Fruit fly (Drosophila melanogaster) whole organism, larva: ENCODE data around the gene SKIP.

Experiments used
- noc ChIP-seq: fragments of 200-800 bp; sonication (Bioruptor generic); optimal IDR thresholded peaks from 3 replicates; lab custom pipeline; 2019; ENCODE audit warnings: missing biosample characterization, mild to moderate bottlenecking, missing genetic modification characterization, moderate library complexity

The SKIP gene

dm6 chr3R:22324736-22325135, 191.1 kb downstream of the SKIP start:
- TF ChIP-seq noc = no peak

DNA sequence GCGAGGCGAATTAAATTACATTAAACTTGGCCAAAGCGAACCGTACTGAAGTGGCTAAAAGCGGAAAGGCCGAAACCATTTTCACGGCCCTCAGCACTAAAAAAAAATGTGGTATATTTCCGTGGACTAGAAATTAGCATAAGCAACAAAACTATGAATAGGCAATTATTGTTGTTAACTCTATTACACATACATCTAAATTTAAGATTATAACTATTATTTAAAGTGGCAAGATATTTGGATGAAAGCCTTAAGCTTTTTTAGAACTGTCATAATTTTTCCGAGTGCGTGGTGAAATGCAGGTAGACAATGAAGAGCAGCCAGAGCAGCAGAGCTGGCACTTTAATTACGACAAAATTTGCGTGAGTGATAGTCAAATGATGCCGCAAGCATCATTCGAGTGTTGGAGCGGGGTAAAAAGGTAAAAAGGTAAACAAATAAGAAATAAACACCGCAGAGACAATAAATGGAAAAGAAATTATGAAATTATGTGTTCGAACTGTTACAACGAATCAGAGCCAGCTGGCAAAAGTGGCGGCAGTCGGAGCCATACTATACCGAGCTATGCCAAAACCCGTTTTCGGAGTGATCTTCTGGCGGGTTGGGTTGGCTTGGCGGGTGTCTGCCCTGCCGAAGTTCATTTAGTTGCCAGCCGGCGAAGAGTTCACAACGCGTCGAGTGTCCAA, 195.2 kb downstream of the SKIP start, which contains the start of gene CG7080:
Gene CG7080 (plus strand): TSS at position 636 of the 686 bp plus-strand sequence.
- no peak for TF ChIP-seq noc

- TF ChIP-seq noc = no peak
These were observed 197.0 kb downstream of the SKIP start, which contains the start of gene CG33721 for dm6 chr3R:22330512-22331119. Gene CG33721 (plus strand): TSS chr3R:22331069.

dm6 chr3R:22331691-22332090, 198.1 kb downstream of the SKIP start, which contains the start of gene CG13862:
Gene CG13862 (plus strand): TSS chr3R:22331991.
- TF ChIP-seq noc = no peak

DNA sequence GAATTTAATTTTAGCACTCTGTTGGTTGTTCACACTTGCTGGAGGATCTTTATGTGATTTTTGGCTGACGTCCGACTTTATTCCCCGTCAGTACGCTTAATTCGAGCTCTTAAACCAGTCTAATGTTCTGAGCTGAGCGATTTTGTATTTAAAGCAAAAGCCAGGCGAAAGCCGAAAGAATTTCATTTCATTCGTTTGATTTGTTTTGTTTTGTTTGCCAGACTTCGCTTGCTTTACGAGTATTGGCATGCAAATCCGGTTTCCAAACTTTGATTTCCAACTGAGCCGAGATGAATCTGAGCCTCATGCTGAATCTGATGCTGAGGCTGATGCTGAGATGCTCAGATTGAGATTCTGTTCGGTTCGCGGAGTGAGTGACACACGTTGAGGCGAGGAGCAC, 200.4 kb downstream of the SKIP start, which contains the start of gene CG5391:
Gene CG5391 (minus strand): TSS at position 101 of the 400 bp plus-strand sequence.
- TF ChIP-seq noc = no peak

- no peak for TF ChIP-seq noc
These were observed 205.9 kb downstream of the SKIP start for dm6 chr3R:22339510-22339909.

DNA sequence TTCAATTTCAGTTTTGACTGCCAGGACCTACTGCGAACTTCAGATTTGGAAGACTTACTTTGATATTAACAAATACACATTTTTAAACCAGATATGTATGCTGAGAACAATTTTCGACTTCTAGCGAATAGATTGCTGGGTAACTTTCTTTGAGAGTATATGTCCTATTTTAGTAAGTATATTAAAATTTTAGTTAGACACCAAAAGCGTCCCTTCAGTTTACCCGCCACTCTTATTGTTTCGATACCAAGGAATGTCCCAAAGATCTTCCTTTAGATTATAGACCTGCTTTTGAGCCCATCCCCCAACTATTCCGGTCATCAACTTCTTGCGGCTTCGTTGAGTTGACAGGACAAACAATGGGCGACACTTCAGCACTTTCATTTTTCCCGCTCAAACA, 206.6 kb downstream of the SKIP start, which contains the start of gene CG5388:
Gene CG5388 (minus strand): TSS at position 101 of the 400 bp plus-strand sequence.
- no peak for TF ChIP-seq noc

- TF ChIP-seq noc = no peak
These were observed 208.0 kb downstream of the SKIP start for dm6 chr3R:22341652-22342051.

dm6 chr3R:22342151-22342550, 208.5 kb downstream of the SKIP start, which contains the start of gene CG5386:
Gene CG5386 (minus strand): TSS chr3R:22342251.
- TF ChIP-seq noc = no peak

dm6 chr3R:22342708-22343107, 209.1 kb downstream of the SKIP start:
- no peak for TF ChIP-seq noc
